Fruit fly (Drosophila melanogaster) Kc167 (cell line): ENCODE data around the gene Rip11.

Source experiments
- Myc ChIP-seq: fragments of >200 bp; optimal IDR thresholded peaks from 2 replicates; lab custom pipeline; 2017; ENCODE audit warnings: missing external identifiers
- Sin3A ChIP-seq: fragments of >200 bp; optimal IDR thresholded peaks from 2 replicates; lab custom pipeline; 2018; ENCODE audit warnings: missing external identifiers
- h ChIP-seq: fragments of >200 bp; optimal IDR thresholded peaks from 3 replicates; lab custom pipeline; 2018; ENCODE audit warnings: missing external identifiers
- insv ChIP-seq: fragments of >200 bp; optimal IDR thresholded peaks from 3 replicates; lab custom pipeline; 2018; ENCODE audit warnings: missing external identifiers
- psq ChIP-seq: fragments of >200 bp; optimal IDR thresholded peaks from 2 replicates; lab custom pipeline; 2017; ENCODE audit warnings: missing external identifiers
- ttk ChIP-seq: sonication (Bioruptor generic); optimal IDR thresholded peaks from 2 replicates; lab custom pipeline; 2017; ENCODE audit warnings: missing external identifiers

The Rip11 gene

DNA sequence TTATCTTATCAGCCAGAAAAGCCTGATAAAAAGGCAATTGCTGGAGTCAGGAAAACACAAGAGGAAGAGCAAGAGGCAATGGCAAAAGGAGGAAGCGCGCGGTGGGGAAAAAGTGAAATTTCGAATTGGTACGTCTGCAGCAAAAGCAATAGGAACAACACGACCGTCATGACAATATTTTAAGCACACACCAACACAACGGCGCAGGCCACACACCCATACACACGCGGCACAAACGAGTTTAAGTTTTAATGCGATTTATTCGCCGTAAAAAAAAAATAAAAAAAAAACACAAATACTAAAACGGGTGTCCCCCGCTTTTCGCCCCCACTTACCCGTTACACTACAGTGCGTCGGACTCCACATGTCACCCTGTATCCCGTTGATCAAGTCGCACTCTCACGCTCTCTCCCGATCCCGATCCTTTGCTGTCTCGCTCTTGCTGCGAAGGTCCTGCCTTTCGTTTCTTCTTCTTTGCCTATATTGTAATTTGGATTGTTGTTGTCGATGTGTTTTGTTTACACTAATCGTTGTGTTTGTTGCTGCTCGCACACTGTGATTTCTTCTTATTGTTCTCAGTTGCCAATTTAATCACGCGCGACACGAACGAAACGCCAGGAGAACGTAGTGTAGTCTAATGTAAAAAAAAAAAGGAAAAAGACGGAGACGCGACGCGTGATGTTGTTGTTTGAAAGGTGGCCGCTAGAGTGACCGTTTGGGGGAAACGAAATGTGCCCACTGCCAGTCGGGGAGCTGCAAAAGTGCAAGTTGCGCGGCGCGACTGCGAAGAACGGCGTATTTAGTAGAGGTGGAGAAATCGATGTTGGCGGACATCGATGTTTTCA lies at the start of gene Rip11:
Rip11 (minus strand) TSS at position 794 of the 845 bp plus-strand sequence.
- TF ChIP-seq insv, result no peak
- TF ChIP-seq ttk, result no peak
- TF ChIP-seq psq (lab: Kevin White, UChicago), result no peak
- TF ChIP-seq Myc (lab: Kevin White, UChicago), result no peak
- no peak for TF ChIP-seq Sin3A (lab: Kevin White, UChicago)
- no peak for TF ChIP-seq h (lab: Kevin White, UChicago)

DNA sequence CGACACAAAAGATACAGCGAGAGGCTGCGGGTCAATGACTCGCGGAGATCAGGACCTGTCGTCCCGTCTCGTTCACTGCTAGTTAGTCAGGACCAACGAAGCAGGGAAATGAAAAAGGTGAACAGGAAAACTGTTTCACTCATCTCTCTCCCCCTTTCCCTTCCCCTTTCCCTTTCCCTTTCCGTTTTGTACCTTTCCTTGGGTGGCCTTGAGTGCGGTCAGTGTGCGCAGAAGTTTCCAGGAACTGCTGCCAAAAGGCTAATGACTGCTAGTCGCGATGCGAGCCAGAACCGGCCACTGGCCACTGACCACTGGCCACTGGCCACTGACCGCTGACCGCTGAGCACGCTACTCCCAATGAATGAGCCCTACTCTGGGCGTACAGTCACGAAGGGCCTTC lies 48.2 kb upstream of the Rip11 start:
- no peak for TF ChIP-seq insv

DNA sequence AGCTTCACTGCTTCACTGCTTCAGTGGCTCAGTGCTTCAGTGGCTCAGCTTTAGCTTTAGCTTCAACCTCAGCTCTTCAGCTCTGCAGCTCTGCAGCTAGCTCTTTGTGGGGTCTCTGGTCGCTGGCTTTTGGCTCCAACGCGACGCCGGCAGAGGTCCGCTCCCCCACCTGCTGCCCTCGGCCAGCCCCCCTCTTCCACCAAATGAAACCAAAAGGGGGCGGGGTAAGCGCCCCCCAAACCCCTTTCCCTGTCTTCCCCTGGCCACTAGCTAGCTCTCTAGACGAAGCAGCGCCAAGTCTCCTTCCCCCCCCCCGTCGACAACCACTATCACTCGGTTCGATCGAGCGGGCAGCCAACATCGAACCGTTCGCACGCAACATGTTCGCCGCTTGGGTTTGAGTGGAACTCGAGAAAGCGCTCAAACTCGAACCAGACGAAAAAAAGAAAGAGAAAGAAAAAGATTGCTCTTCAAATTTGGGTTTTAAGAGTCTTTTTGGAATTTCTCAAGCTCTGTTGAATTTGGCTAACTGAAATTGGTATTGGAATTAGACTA lies 45.6 kb upstream of the Rip11 start, which contains the start of gene Cyp18a1:
Cyp18a1 (minus strand) TSS at position 95 of the 555 bp plus-strand sequence.
- TF ChIP-seq psq (lab: Kevin White, UChicago) (no peak), Sin3A (lab: Kevin White, UChicago) (no peak), Myc (lab: Kevin White, UChicago) (no peak), insv (no peak), h (lab: Kevin White, UChicago) (no peak), ttk (no peak)

- TF ChIP-seq h (lab: Kevin White, UChicago), result no peak
- no peak for TF ChIP-seq Myc (lab: Kevin White, UChicago)
- no peak for TF ChIP-seq insv
- no peak for TF ChIP-seq ttk
- TF ChIP-seq Sin3A (lab: Kevin White, UChicago), result no peak
- no peak for TF ChIP-seq psq (lab: Kevin White, UChicago)
These were observed 38.3 kb upstream of the Rip11 start, which contains the start of gene phtm for dm6 chrX:18685726-18686125. phtm (plus strand) TSS chrX:18685766.

DNA sequence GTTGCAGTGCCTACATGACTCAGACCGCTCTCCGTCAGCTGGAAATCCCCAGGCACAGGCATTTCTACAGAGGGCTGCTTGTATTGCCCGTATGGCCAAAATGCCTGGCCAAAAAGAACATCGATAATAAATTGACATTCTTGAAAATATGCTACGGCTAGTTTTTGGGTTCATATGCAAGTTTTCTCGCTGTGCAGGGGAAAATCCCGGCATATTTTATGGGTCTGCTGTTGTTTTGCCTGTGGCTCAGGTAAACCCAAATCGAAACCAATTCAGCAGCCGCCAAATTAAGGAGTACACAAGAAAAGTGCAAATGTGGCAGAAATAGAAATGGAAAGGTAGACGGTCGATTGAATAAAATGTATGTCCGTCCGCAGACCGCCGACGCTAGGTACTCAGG lies 37.5 kb upstream of the Rip11 start:
- TF ChIP-seq insv (no peak), Sin3A (lab: Kevin White, UChicago) (no peak), psq (lab: Kevin White, UChicago) (no peak), Myc (lab: Kevin White, UChicago) (no peak), h (lab: Kevin White, UChicago) (no peak), ttk (no peak)

dm6 chrX:18684504-18684903 lies 37.1 kb upstream of the Rip11 start:
- TF ChIP-seq Sin3A (lab: Kevin White, UChicago), result no peak
- TF ChIP-seq insv, result no peak
- TF ChIP-seq h (lab: Kevin White, UChicago), result no peak
- no peak for TF ChIP-seq ttk
- no peak for TF ChIP-seq Myc (lab: Kevin White, UChicago)
- no peak for TF ChIP-seq psq (lab: Kevin White, UChicago)

DNA sequence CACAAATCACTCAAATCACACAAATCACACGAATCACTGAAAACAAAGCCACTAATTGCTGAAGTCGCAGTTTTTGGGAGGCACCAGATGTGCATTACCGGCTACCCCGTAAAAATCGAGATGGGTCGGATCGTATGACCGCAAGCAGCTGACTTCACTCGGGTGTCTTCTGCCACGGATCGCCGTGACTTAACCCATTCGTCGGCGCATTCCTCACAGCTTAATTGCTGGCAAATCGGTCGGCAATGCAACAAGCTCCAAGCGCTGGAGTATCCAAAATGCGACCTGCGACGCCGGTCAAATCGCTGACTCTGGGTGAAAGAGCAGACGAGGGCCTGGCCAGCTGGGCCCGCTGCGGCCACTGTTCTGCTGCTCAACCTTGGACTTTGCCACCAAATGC lies 35.4 kb upstream of the Rip11 start:
- TF ChIP-seq ttk (no peak), Myc (lab: Kevin White, UChicago) (no peak), h (lab: Kevin White, UChicago) (no peak), insv (no peak), Sin3A (lab: Kevin White, UChicago) (no peak), psq (lab: Kevin White, UChicago) (no peak)

dm6 chrX:18681410-18681809 lies 34.0 kb upstream of the Rip11 start:
- TF ChIP-seq Myc (lab: Kevin White, UChicago) (no peak), psq (lab: Kevin White, UChicago) (no peak), h (lab: Kevin White, UChicago) (no peak), ttk (no peak), insv (no peak), Sin3A (lab: Kevin White, UChicago) (no peak)

DNA sequence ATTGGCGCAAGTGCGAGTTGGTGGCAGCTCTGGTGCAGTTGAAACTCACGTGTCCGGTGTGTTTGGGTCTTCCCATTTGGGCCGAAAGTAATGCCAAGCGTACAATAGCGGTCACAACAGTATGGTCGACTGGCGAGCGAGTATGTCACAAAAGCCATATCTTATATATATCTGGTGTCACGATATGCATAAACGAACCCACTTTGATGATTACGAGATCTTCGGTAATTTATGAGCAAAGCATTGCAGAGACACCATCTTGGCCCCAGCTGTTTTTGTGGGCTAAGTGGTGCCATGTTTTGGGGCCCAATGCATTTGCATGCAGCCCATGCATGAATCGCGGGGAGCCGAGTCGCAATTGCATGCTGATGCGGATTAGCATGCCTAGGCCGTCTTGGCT lies 31.4 kb upstream of the Rip11 start:
- TF ChIP-seq psq (lab: Kevin White, UChicago) (no peak), ttk (no peak)

DNA sequence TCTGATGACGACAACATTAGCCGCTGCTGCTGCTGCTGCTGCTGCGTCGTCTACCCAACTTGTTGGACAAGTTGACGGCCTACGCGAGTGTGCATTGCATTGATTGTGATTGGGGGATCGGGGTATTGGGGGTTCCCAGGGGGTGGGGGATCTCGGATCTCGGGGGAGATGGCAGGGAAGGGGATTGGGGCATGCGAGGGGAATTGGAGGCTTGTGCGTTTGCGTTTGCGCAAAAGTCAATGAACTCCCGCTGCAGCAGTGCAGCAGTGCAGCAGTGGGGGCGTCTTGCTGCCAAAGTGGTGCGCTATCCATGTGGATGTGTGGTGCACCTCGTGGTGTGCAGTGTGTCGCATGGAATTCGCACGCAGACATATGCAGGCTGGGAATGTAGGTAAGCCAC lies 29.3 kb upstream of the Rip11 start:
- no peak for TF ChIP-seq insv
- no peak for TF ChIP-seq h (lab: Kevin White, UChicago)
- no peak for TF ChIP-seq Sin3A (lab: Kevin White, UChicago)
- no peak for TF ChIP-seq ttk
- no peak for TF ChIP-seq Myc (lab: Kevin White, UChicago)
- TF ChIP-seq psq (lab: Kevin White, UChicago), result no peak

DNA sequence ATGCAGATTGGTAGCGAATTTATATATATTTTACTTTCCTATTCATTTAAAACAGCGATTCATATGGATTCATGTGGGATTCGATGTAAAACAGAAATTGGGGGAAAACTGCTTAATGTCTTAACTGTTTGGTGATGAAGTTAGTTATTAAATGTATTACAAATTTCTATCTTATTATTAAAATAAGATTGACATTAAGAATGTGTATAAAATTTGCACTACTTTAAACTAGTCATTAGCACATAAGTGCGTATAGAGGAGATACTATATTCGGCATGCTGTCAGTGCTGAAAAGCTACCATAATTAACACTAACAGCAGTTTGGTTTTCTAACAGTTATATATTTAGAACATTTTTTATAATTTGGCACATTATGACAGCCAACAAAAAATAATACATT lies 28.3 kb upstream of the Rip11 start:
- TF ChIP-seq psq (lab: Kevin White, UChicago) (no peak), h (lab: Kevin White, UChicago) (no peak), Sin3A (lab: Kevin White, UChicago) (no peak), insv (no peak), ttk (no peak), Myc (lab: Kevin White, UChicago) (no peak)

- TF ChIP-seq insv, result no peak
- no peak for TF ChIP-seq h (lab: Kevin White, UChicago)
- no peak for TF ChIP-seq Myc (lab: Kevin White, UChicago)
- TF ChIP-seq ttk, result no peak
- no peak for TF ChIP-seq Sin3A (lab: Kevin White, UChicago)
These were observed 27.8 kb upstream of the Rip11 start for dm6 chrX:18675272-18675671.
